Fruit fly (Drosophila melanogaster) whole organism, embryonic: ENCODE data around the gene CG14669.

ENCODE experiments used
- Ada2b ChIP-seq: fragments of 200-800 bp; sonication (Bioruptor generic); IDR thresholded peaks from 2 replicates; pipeline ENCODE4 v1.3.6; 2022; ENCODE audit warnings: missing biosample characterization, missing genetic modification characterization
- Adf1 ChIP-seq: fragments of 200-800 bp; sonication (Bioruptor generic); IDR thresholded peaks from 2 replicates; pipeline ENCODE4 v1.3.6; 2022; ENCODE audit warnings: missing biosample characterization, missing genetic modification characterization
- Atf-2 ChIP-seq: fragments of 200-800 bp; sonication (Bioruptor generic); optimal IDR thresholded peaks from 2 replicates; lab custom pipeline; 2016; ENCODE audit warnings: missing biosample characterization, missing genetic modification characterization
- B-H1 ChIP-seq: fragments of 200-800 bp; sonication (Bioruptor generic); IDR thresholded peaks from 3 replicates; pipeline ENCODE4 v1.3.6; 2022; ENCODE audit warnings: missing biosample characterization, missing genetic modification characterization
- CG10274 ChIP-seq: fragments of 200-800 bp; sonication (Bioruptor generic); optimal IDR thresholded peaks from 3 replicates; lab custom pipeline; 2017; ENCODE audit warnings: missing biosample characterization, mild to moderate bottlenecking, missing genetic modification characterization
- CG10654 ChIP-seq: fragments of 200-800 bp; sonication (Bioruptor generic); optimal IDR thresholded peaks from 2 replicates; lab custom pipeline; 2016; ENCODE audit warnings: missing biosample characterization, missing genetic modification characterization
- CG12071 ChIP-seq: fragments of 200-800 bp; sonication (Bioruptor generic); optimal IDR thresholded peaks from 3 replicates; lab custom pipeline; 2018; ENCODE audit warnings: missing biosample characterization, mild to moderate bottlenecking, missing genetic modification characterization
- CG13424 ChIP-seq: fragments of 200-800 bp; sonication (Bioruptor generic); optimal IDR thresholded peaks from 2 replicates; lab custom pipeline; 2019; ENCODE audit warnings: missing biosample characterization, mild to moderate bottlenecking, missing genetic modification characterization, moderate library complexity
- CG14014 ChIP-seq: fragments of 200-800 bp; sonication (Bioruptor generic); IDR thresholded peaks from 2 replicates; pipeline ENCODE4 v1.3.6; 2022; ENCODE audit warnings: missing biosample characterization, missing genetic modification characterization
- CG15479 ChIP-seq: fragments of 200-800 bp; sonication (Bioruptor generic); optimal IDR thresholded peaks from 3 replicates; lab custom pipeline; 2019; ENCODE audit warnings: missing biosample characterization, mild to moderate bottlenecking, missing genetic modification characterization, moderate library complexity
- CG18262 ChIP-seq: fragments of 200-800 bp; optimal IDR thresholded peaks from 3 replicates; lab custom pipeline; 2019; ENCODE audit warnings: missing biosample characterization, mild to moderate bottlenecking, missing genetic modification characterization, moderate library complexity
- CG2129 ChIP-seq: fragments of 200-800 bp; sonication (Bioruptor generic); IDR thresholded peaks from 2 replicates; pipeline ENCODE4 v1.3.6; 2022; ENCODE audit warnings: missing biosample characterization, missing genetic modification characterization; ENCODE audit not compliant: partially characterized antibody
- CG30403 ChIP-seq: fragments of 200-800 bp; sonication (Bioruptor generic); optimal IDR thresholded peaks from 3 replicates; lab custom pipeline; 2016; ENCODE audit warnings: missing biosample characterization, missing genetic modification characterization
- CG31365 ChIP-seq: fragments of 200-800 bp; sonication (Bioruptor generic); optimal IDR thresholded peaks from 2 replicates; lab custom pipeline; 2018; ENCODE audit warnings: missing biosample characterization, mild to moderate bottlenecking, missing genetic modification characterization
- CG34224 ChIP-seq: fragments of 200-800 bp; sonication (Bioruptor generic); IDR thresholded peaks from 3 replicates; pipeline ENCODE4 v1.3.6; 2022; ENCODE audit warnings: missing biosample characterization, missing genetic modification characterization; ENCODE audit not compliant: partially characterized antibody
- CG6254 ChIP-seq: fragments of 200-800 bp; sonication (Bioruptor generic); optimal IDR thresholded peaks from 3 replicates; lab custom pipeline; 2017; ENCODE audit warnings: mild to moderate bottlenecking, missing biosample characterization, missing genetic modification reagents, missing genetic modification characterization
- CG6689 ChIP-seq: fragments of 200-800 bp; sonication (Bioruptor generic); IDR thresholded peaks from 2 replicates; pipeline ENCODE4 v1.3.6; 2022; ENCODE audit warnings: missing biosample characterization, missing genetic modification characterization
- CG7372 ChIP-seq: fragments of 200-800 bp; sonication (Bioruptor generic); IDR thresholded peaks from 2 replicates; pipeline ENCODE4 v1.3.6; 2022; ENCODE audit warnings: missing biosample characterization, missing genetic modification characterization
- CkIIα-i1 ChIP-seq: fragments of 200-800 bp; sonication (Bioruptor generic); IDR thresholded peaks from 2 replicates; pipeline ENCODE4 v1.3.6; 2022; ENCODE audit warnings: missing biosample characterization, missing genetic modification characterization
- CoRest ChIP-seq: fragments of 200-800 bp; sonication (Bioruptor generic); optimal IDR thresholded peaks from 3 replicates; lab custom pipeline; 2018; ENCODE audit warnings: missing biosample characterization, mild to moderate bottlenecking, missing genetic modification characterization, moderate library complexity
- Dad ChIP-seq: fragments of 200-800 bp; sonication (Bioruptor generic); optimal IDR thresholded peaks from 3 replicates; lab custom pipeline; 2016; ENCODE audit warnings: missing biosample characterization, missing genetic modification characterization
- Dfd ChIP-seq, 2 experiments: fragments of >200 bp; optimal IDR thresholded peaks; 2 replicates each; lab custom pipeline; 2017; ENCODE audit warnings: missing biosample characterization in 2 of 2, missing genetic modification characterization in 2 of 2
- Dref ChIP-seq: fragments of 200-800 bp; sonication (Bioruptor generic); IDR thresholded peaks from 2 replicates; pipeline ENCODE4 v1.3.6; 2022; ENCODE audit warnings: missing biosample characterization, missing genetic modification characterization
- E2f1 ChIP-seq: fragments of 200-800 bp; sonication (Bioruptor generic); IDR thresholded peaks from 2 replicates; pipeline ENCODE4 v1.3.6; 2022; ENCODE audit warnings: missing biosample characterization, missing genetic modification characterization
- NFAT ChIP-seq: fragments of 200-800 bp; sonication (Bioruptor generic); IDR thresholded peaks from 2 replicates; pipeline ENCODE4 v1.3.6; 2022; ENCODE audit warnings: missing biosample characterization, missing genetic modification characterization
- Neu2 ChIP-seq: fragments of 200-800 bp; sonication (Bioruptor generic); optimal IDR thresholded peaks from 3 replicates; lab custom pipeline; 2016; ENCODE audit warnings: missing biosample characterization, missing genetic modification characterization, borderline replicate concordance
- PHDP ChIP-seq: fragments of 200-800 bp; sonication (Bioruptor generic); optimal IDR thresholded peaks from 3 replicates; lab custom pipeline; 2018; ENCODE audit warnings: missing biosample characterization, mild to moderate bottlenecking, missing genetic modification characterization, moderate library complexity
- Sry-β ChIP-seq: fragments of 200-800 bp; sonication (Bioruptor generic); optimal IDR thresholded peaks from 2 replicates; lab custom pipeline; 2018; ENCODE audit warnings: missing biosample characterization, mild to moderate bottlenecking, missing genetic modification characterization, moderate library complexity
- ab ChIP-seq: fragments of 200-800 bp; sonication (Bioruptor generic); optimal IDR thresholded peaks from 2 replicates; lab custom pipeline; 2016; ENCODE audit warnings: missing biosample characterization, missing genetic modification characterization
- amos ChIP-seq: fragments of 200-800 bp; sonication (Bioruptor generic); IDR thresholded peaks from 2 replicates; pipeline ENCODE4 v1.3.6; 2022; ENCODE audit warnings: missing biosample characterization, missing genetic modification characterization; ENCODE audit not compliant: partially characterized antibody
- bigmax ChIP-seq: fragments of 200-800 bp; sonication (Bioruptor generic); optimal IDR thresholded peaks from 2 replicates; lab custom pipeline; 2018; ENCODE audit warnings: missing biosample characterization, mild to moderate bottlenecking, missing genetic modification characterization
- crp ChIP-seq, 2 experiments: fragments of 200-800 bp; sonication (Bioruptor generic); optimal IDR thresholded peaks; 2 replicates in 1 of 2; 3 replicates in 1 of 2; lab custom pipeline; 2017; ENCODE audit warnings: missing biosample characterization in 2 of 2, missing genetic modification characterization in 2 of 2, mild to moderate bottlenecking in 1 of 2, moderate library complexity in 1 of 2
- danr ChIP-seq: fragments of 200-800 bp; sonication (Bioruptor generic); IDR thresholded peaks from 2 replicates; pipeline ENCODE4 v1.3.6; 2022; ENCODE audit warnings: missing biosample characterization, missing genetic modification characterization
- dimm ChIP-seq: fragments of 200-800 bp; sonication (Bioruptor generic); IDR thresholded peaks from 2 replicates; pipeline ENCODE4 v1.3.6; 2022; ENCODE audit warnings: missing biosample characterization, missing genetic modification characterization
- ewg ChIP-seq: fragments of 200-800 bp; sonication (Bioruptor generic); optimal IDR thresholded peaks from 3 replicates; lab custom pipeline; 2017; ENCODE audit warnings: mild to moderate bottlenecking, missing biosample characterization, missing genetic modification reagents, missing genetic modification characterization
- exex ChIP-seq: fragments of 200-800 bp; sonication (Bioruptor generic); optimal IDR thresholded peaks from 4 replicates; lab custom pipeline; 2018; ENCODE audit warnings: missing biosample characterization, mild to moderate bottlenecking, missing genetic modification characterization, moderate library complexity
- gcm ChIP-seq: fragments of 200-800 bp; sonication (Bioruptor generic); optimal IDR thresholded peaks from 2 replicates; lab custom pipeline; 2019; ENCODE audit warnings: missing biosample characterization, mild to moderate bottlenecking, missing genetic modification characterization, moderate library complexity
- hb ChIP-seq: fragments of 200-800 bp; sonication (Bioruptor generic); IDR thresholded peaks from 3 replicates; pipeline ENCODE4 v1.3.6; 2022; ENCODE audit warnings: missing biosample characterization, missing genetic modification characterization; ENCODE audit not compliant: partially characterized antibody
- ken ChIP-seq: fragments of 200-800 bp; sonication (Bioruptor generic); IDR thresholded peaks from 3 replicates; pipeline ENCODE4 v1.3.6; 2022; ENCODE audit warnings: missing biosample characterization, missing genetic modification characterization
- lmd ChIP-seq: fragments of 200-800 bp; sonication (Bioruptor generic); IDR thresholded peaks from 2 replicates; pipeline ENCODE4 v1.3.6; 2022; ENCODE audit warnings: missing biosample characterization, missing genetic modification characterization
- mld ChIP-seq: fragments of 200-800 bp; sonication (Bioruptor generic); IDR thresholded peaks from 3 replicates; pipeline ENCODE4 v1.3.6; 2022; ENCODE audit warnings: missing biosample characterization, missing genetic modification characterization; ENCODE audit not compliant: partially characterized antibody
- nom ChIP-seq: fragments of 200-800 bp; sonication (Bioruptor generic); optimal IDR thresholded peaks from 2 replicates; lab custom pipeline; 2017; ENCODE audit warnings: missing biosample characterization, missing genetic modification characterization, mild to moderate bottlenecking, moderate library complexity, missing genetic modification reagents
- pita ChIP-seq: fragments of 200-800 bp; sonication (Bioruptor generic); optimal IDR thresholded peaks from 2 replicates; lab custom pipeline; 2017; ENCODE audit warnings: missing biosample characterization, mild to moderate bottlenecking, missing genetic modification characterization
- prd ChIP-seq, 3 experiments: fragments of >200 bp in 2 of 3; fragments of 200-800 bp in 1 of 3; sonication (Bioruptor generic) in 1 of 3; optimal IDR thresholded peaks in 2 of 3; IDR thresholded peaks in 1 of 3; 2 replicates in 2 of 3; 3 replicates in 1 of 3; pipeline versions ENCODE4 v1.3.6 to Lab custom; 2017 to 2022; ENCODE audit warnings: missing biosample characterization in 1 of 3, missing genetic modification characterization in 1 of 3
- repo ChIP-seq: fragments of 200-800 bp; sonication (Bioruptor generic); optimal IDR thresholded peaks from 2 replicates; lab custom pipeline; 2016; ENCODE audit warnings: missing biosample characterization, missing genetic modification characterization
- tin ChIP-seq: fragments of 200-800 bp; sonication (Bioruptor generic); optimal IDR thresholded peaks from 3 replicates; lab custom pipeline; 2016; ENCODE audit warnings: missing biosample characterization, missing genetic modification characterization
- trh ChIP-seq: fragments of 200-800 bp; sonication (Bioruptor generic); optimal IDR thresholded peaks from 2 replicates; lab custom pipeline; 2016; ENCODE audit warnings: missing biosample characterization, missing genetic modification characterization
- usp ChIP-seq: fragments of >200 bp; optimal IDR thresholded peaks from 2 replicates; lab custom pipeline; 2017; ENCODE audit warnings: missing biosample characterization, missing genetic modification characterization
- zen2 ChIP-seq: fragments of 200-800 bp; sonication (Bioruptor generic); IDR thresholded peaks from 3 replicates; pipeline ENCODE4 v1.3.6; 2022; ENCODE audit warnings: missing biosample characterization, missing genetic modification characterization; ENCODE audit not compliant: partially characterized antibody

Gene CG14669

DNA sequence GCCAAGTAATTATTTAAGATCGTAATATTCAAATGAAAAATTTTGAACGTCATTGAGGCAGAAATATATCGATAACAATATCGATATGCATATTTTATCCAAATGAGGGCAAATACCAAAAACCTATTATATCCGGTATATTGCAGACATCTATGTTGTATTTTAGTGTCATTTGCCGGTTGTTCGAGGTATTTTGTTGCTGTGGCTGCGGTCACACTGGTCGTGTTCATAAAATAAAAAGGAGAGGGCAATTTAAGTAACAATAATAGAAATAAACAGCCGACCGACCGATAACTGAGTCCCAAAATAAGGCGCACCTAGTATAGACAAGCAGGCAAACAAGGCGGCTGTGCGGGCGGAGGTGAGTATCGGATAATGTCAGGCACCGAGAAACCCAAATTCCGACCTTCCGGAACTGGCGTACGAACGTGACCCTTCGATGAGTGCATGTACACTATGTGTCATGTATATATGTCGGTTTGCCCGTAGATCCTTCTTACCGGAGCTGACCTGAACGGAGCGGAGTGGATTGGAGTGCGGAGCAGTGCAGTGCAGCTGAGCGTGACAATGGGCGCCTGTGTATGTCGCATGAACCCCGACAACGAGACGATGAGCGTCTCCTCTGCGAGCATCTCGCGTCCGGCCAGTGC lies 20.5 kb upstream of the CG14669 start, which contains the start of gene CG1172 (continued):
- TF ChIP-seq CoRest (tag; lab: Kevin White, UChicago) (peak; percentile 28), dimm (no peak), NFAT (GFP tag; lab: Robert Waterston, UW) (no peak), CG10654 (GFP tag; lab: Kevin White, UChicago) (no peak), ken (GFP tag; lab: Robert Waterston, UW) (no peak), CG31365 (tag; lab: Kevin White, UChicago) (no peak), trh (GFP tag; lab: Kevin White, UChicago) (no peak), CG18262 (no peak), zen2 (GFP tag; lab: Robert Waterston, UW) (peak; percentile 60; the same call in 2 of the 3 replicates), usp (GFP tag; lab: Kevin White, UChicago) (no peak), CG12071 (no peak), CG7372 (no peak), exex (tag; lab: Kevin White, UChicago) (no peak), bigmax (no peak), nom (GFP tag; lab: Kevin White, UChicago) (no peak), Dref (GFP tag; lab: Robert Waterston, UW) (peak; percentile 75), lmd (no peak), ewg (GFP tag; lab: Kevin White, UChicago) (peak; percentile 37), CG30403 (GFP tag; lab: Kevin White, UChicago) (no peak), prd (optimal IDR thresholded peaks at IDR 0.05; lab: Kevin White, UChicago) (no peak), prd (GFP tag; IDR thresholded peaks at IDR 0.05; lab: Robert Waterston, UW) (no peak), CG15479 (no peak), CG14014 (no peak), pita (no peak), Sry-β (no peak), crp (GFP tag; optimal IDR thresholded peaks at IDR 0.05; lab: Kevin White, UChicago) (peak in 1 of 2 experiments; percentile 21), CG34224 (GFP tag; lab: Robert Waterston, UW) (peak; percentile 76), CG6254 (GFP tag; lab: Kevin White, UChicago) (no peak), Dad (GFP tag; lab: Kevin White, UChicago) (no peak), gcm (GFP tag; lab: Kevin White, UChicago) (no peak), CG6689 (GFP tag; lab: Robert Waterston, UW) (no peak), B-H1 (GFP tag; lab: Robert Waterston, UW) (no peak), Dfd (GFP tag; optimal IDR thresholded peaks at IDR 0.05; lab: Kevin White, UChicago) (no peak), tin (GFP tag; lab: Kevin White, UChicago) (no peak), Atf-2 (no peak), CG10274 (GFP tag; lab: Kevin White, UChicago) (no peak), ab (GFP tag; lab: Kevin White, UChicago) (no peak), CG2129 (GFP tag; lab: Robert Waterston, UW) (peak; percentile 37; the same call in 1 of the 2 replicates), amos (peak; percentile 73), hb (GFP tag; lab: Robert Waterston, UW) (no peak; the same call in 2 of the 3 replicates), PHDP (tag; lab: Kevin White, UChicago) (peak; percentile 61), mld (GFP tag; lab: Robert Waterston, UW) (no peak), Adf1 (no peak), Neu2 (GFP tag; lab: Kevin White, UChicago) (no peak), E2f1 (GFP tag; lab: Robert Waterston, UW) (no peak), CkIIα-i1 (no peak), danr (GFP tag; lab: Robert Waterston, UW) (no peak), CG13424 (tag; lab: Kevin White, UChicago) (no peak), repo (GFP tag; lab: Kevin White, UChicago) (no peak), Ada2b (GFP tag; lab: Robert Waterston, UW) (no peak)
